Fruit fly (Drosophila melanogaster) whole organism, embryonic: ENCODE measurements around the gene CG4374.

Experiments
- CG11247 ChIP-seq: fragments of 200-800 bp; sonication (Bioruptor generic); IDR thresholded peaks from 2 replicates; pipeline ENCODE4 v1.3.6; 2022; ENCODE audit warnings: missing biosample characterization, missing genetic modification characterization
- CG11695 ChIP-seq: fragments of 200-800 bp; sonication (Bioruptor generic); IDR thresholded peaks from 3 replicates; pipeline ENCODE4 v1.3.6; 2022; ENCODE audit warnings: missing biosample characterization, missing genetic modification characterization
- CG12071 ChIP-seq: fragments of 200-800 bp; sonication (Bioruptor generic); optimal IDR thresholded peaks from 3 replicates; lab custom pipeline; 2018; ENCODE audit warnings: missing biosample characterization, mild to moderate bottlenecking, missing genetic modification characterization
- CG12219 ChIP-seq: fragments of 200-800 bp; sonication (Bioruptor generic); optimal IDR thresholded peaks from 3 replicates; lab custom pipeline; 2018; ENCODE audit warnings: missing biosample characterization, mild to moderate bottlenecking, missing genetic modification characterization
- CG12391 ChIP-seq: fragments of 200-800 bp; sonication (Bioruptor generic); optimal IDR thresholded peaks from 3 replicates; lab custom pipeline; 2018; ENCODE audit warnings: missing biosample characterization, mild to moderate bottlenecking, missing genetic modification characterization, moderate library complexity
- CG12659 ChIP-seq: fragments of 200-800 bp; sonication (Bioruptor generic); optimal IDR thresholded peaks from 3 replicates; lab custom pipeline; 2017; ENCODE audit warnings: mild to moderate bottlenecking, missing biosample characterization, missing genetic modification reagents, missing genetic modification characterization
- CG14050 ChIP-seq: fragments of 200-800 bp; sonication (Bioruptor generic); IDR thresholded peaks from 3 replicates; pipeline ENCODE4 v1.3.6; 2022; ENCODE audit warnings: missing biosample characterization, missing genetic modification characterization
- CG14710 ChIP-seq: fragments of 200-800 bp; sonication (Bioruptor generic); optimal IDR thresholded peaks from 3 replicates; lab custom pipeline; 2019; ENCODE audit warnings: missing biosample characterization, mild to moderate bottlenecking, missing genetic modification characterization, moderate library complexity
- CG18011 ChIP-seq: fragments of 200-800 bp; sonication (Bioruptor generic); optimal IDR thresholded peaks from 2 replicates; lab custom pipeline; 2017; ENCODE audit warnings: missing biosample characterization, missing genetic modification characterization, mild to moderate bottlenecking, moderate library complexity, missing genotype
- CG4282 ChIP-seq: fragments of 200-800 bp; sonication (Bioruptor generic); optimal IDR thresholded peaks from 2 replicates; lab custom pipeline; 2016; ENCODE audit warnings: missing biosample characterization, missing genetic modification characterization
- CG5180 ChIP-seq: fragments of 200-800 bp; sonication (Bioruptor generic); optimal IDR thresholded peaks from 3 replicates; lab custom pipeline; 2017; ENCODE audit warnings: missing biosample characterization, missing genetic modification characterization, mild to moderate bottlenecking, moderate library complexity, missing genetic modification reagents
- CG5953 ChIP-seq: fragments of 200-800 bp; sonication (Bioruptor generic); IDR thresholded peaks from 2 replicates; pipeline ENCODE4 v1.3.6; 2022; ENCODE audit warnings: missing biosample characterization, missing genetic modification characterization
- CG7987 ChIP-seq: fragments of 200-800 bp; sonication (Bioruptor generic); optimal IDR thresholded peaks from 2 replicates; lab custom pipeline; 2018; ENCODE audit warnings: missing biosample characterization, mild to moderate bottlenecking, missing genetic modification characterization, moderate library complexity
- CG9727 ChIP-seq: fragments of 200-800 bp; sonication (Bioruptor generic); optimal IDR thresholded peaks from 3 replicates; lab custom pipeline; 2017; ENCODE audit warnings: missing biosample characterization, mild to moderate bottlenecking, missing genetic modification characterization
- CG9817 ChIP-seq: fragments of 200-800 bp; sonication (Bioruptor generic); optimal IDR thresholded peaks from 2 replicates; lab custom pipeline; 2018; ENCODE audit warnings: missing biosample characterization, mild to moderate bottlenecking, missing genetic modification characterization, moderate library complexity
- CHES-1-like ChIP-seq: fragments of 200-800 bp; sonication (Bioruptor generic); optimal IDR thresholded peaks from 2 replicates; lab custom pipeline; 2016; ENCODE audit warnings: missing biosample characterization, missing genetic modification characterization
- Chrac-16 ChIP-seq: fragments of 200-800 bp; sonication (Bioruptor generic); optimal IDR thresholded peaks from 3 replicates; lab custom pipeline; 2016; ENCODE audit warnings: missing biosample characterization, missing genetic modification characterization
- Dip2 ChIP-seq: fragments of 200-800 bp; sonication (Bioruptor generic); IDR thresholded peaks from 2 replicates; pipeline ENCODE4 v1.3.6; 2022; ENCODE audit warnings: missing biosample characterization, missing genetic modification characterization
- Drgx ChIP-seq: fragments of 200-800 bp; sonication (Bioruptor generic); IDR thresholded peaks from 2 replicates; pipeline ENCODE4 v1.3.6; 2022; ENCODE audit warnings: missing biosample characterization, missing genetic modification characterization
- E2f2 ChIP-seq: fragments of 200-800 bp; sonication (Bioruptor generic); IDR thresholded peaks from 2 replicates; pipeline ENCODE4 v1.3.6; 2022; ENCODE audit warnings: missing biosample characterization, missing genetic modification characterization
- Eip74EF ChIP-seq, 2 experiments: fragments of 200-800 bp in 1 of 2; fragments of >200 bp in 1 of 2; sonication (Bioruptor generic) in 1 of 2; optimal IDR thresholded peaks; 2 replicates each; lab custom pipeline; 2017 to 2019; ENCODE audit warnings: missing biosample characterization in 2 of 2, missing genetic modification characterization in 2 of 2, mild to moderate bottlenecking in 1 of 2, moderate library complexity in 1 of 2
- Fer2 ChIP-seq: fragments of 200-800 bp; sonication (Bioruptor generic); optimal IDR thresholded peaks from 2 replicates; lab custom pipeline; 2018; ENCODE audit warnings: missing biosample characterization, mild to moderate bottlenecking, missing genetic modification characterization, moderate library complexity
- HLHmδ ChIP-seq: fragments of 200-800 bp; sonication (Bioruptor generic); optimal IDR thresholded peaks from 2 replicates; lab custom pipeline; 2018; ENCODE audit warnings: missing biosample characterization, mild to moderate bottlenecking, missing genetic modification characterization, moderate library complexity
- Mad ChIP-seq: fragments of 200-800 bp; sonication (Bioruptor generic); optimal IDR thresholded peaks from 2 replicates; lab custom pipeline; 2016; ENCODE audit warnings: missing biosample characterization, missing genetic modification characterization
- Med ChIP-seq: fragments of 200-800 bp; sonication (Bioruptor generic); peaks from one replicate; lab custom pipeline; 2016; ENCODE audit warnings: missing biosample characterization, missing genetic modification characterization, mild to moderate bottlenecking, inconsistent platforms, moderate library complexity
- Mrtf ChIP-seq: fragments of 200-800 bp; sonication (Bioruptor generic); IDR thresholded peaks from 3 replicates; pipeline ENCODE4 v1.3.6; 2022; ENCODE audit warnings: missing biosample characterization, missing genetic modification characterization
- Sox100B ChIP-seq: fragments of 200-800 bp; sonication (Bioruptor generic); optimal IDR thresholded peaks from 3 replicates; lab custom pipeline; 2018; ENCODE audit warnings: missing biosample characterization, mild to moderate bottlenecking, missing genetic modification characterization
- Sox102F ChIP-seq: fragments of 200-800 bp; sonication (Bioruptor generic); optimal IDR thresholded peaks from 2 replicates; lab custom pipeline; 2018; ENCODE audit warnings: missing biosample characterization, mild to moderate bottlenecking, missing genetic modification characterization, moderate library complexity
- Sry-β ChIP-seq: fragments of 200-800 bp; sonication (Bioruptor generic); optimal IDR thresholded peaks from 2 replicates; lab custom pipeline; 2018; ENCODE audit warnings: missing biosample characterization, mild to moderate bottlenecking, missing genetic modification characterization, moderate library complexity
- Xbp1 ChIP-seq: fragments of 200-800 bp; sonication (Bioruptor generic); optimal IDR thresholded peaks from 3 replicates; lab custom pipeline; 2016; ENCODE audit warnings: missing biosample characterization, mild to moderate bottlenecking, missing genetic modification characterization
- ac ChIP-seq: fragments of 200-800 bp; sonication (Bioruptor generic); optimal IDR thresholded peaks from 3 replicates; lab custom pipeline; 2017; ENCODE audit warnings: missing biosample characterization, mild to moderate bottlenecking, missing genetic modification characterization
- ara ChIP-seq: fragments of 200-800 bp; sonication (Bioruptor generic); IDR thresholded peaks from 2 replicates; pipeline ENCODE4 v1.3.6; 2022; ENCODE audit warnings: missing biosample characterization, missing genetic modification characterization
- ase ChIP-seq: fragments of 200-800 bp; sonication (Bioruptor generic); IDR thresholded peaks from 3 replicates; pipeline ENCODE4 v1.3.6; 2022; ENCODE audit warnings: missing biosample characterization, missing genetic modification characterization
- bsh ChIP-seq, 2 experiments: fragments of 200-800 bp; sonication (Bioruptor generic); optimal IDR thresholded peaks; 2 replicates each; lab custom pipeline; 2017 to 2018; ENCODE audit warnings: mild to moderate bottlenecking in 2 of 2, missing biosample characterization in 2 of 2, missing genetic modification characterization in 2 of 2, moderate library complexity in 1 of 2
- croc ChIP-seq: fragments of 200-800 bp; sonication (Bioruptor generic); conservative IDR thresholded peaks from 3 replicates; pipeline ENCODE4 v1.3.6; 2022; ENCODE audit warnings: missing biosample characterization, missing genetic modification characterization
- esg ChIP-seq: fragments of 200-800 bp; sonication (Bioruptor generic); conservative IDR thresholded peaks from 2 replicates; pipeline ENCODE4 v1.3.6; 2022; ENCODE audit warnings: missing biosample characterization, missing genetic modification characterization
- gem ChIP-seq: fragments of 200-800 bp; sonication (Bioruptor generic); optimal IDR thresholded peaks from 2 replicates; lab custom pipeline; 2019; ENCODE audit warnings: missing biosample characterization, mild to moderate bottlenecking, missing genetic modification characterization, moderate library complexity
- grn ChIP-seq: fragments of 200-800 bp; sonication (Bioruptor generic); optimal IDR thresholded peaks from 3 replicates; lab custom pipeline; 2017; ENCODE audit warnings: missing biosample characterization, missing genetic modification characterization
- jigr1 ChIP-seq: fragments of 200-800 bp; sonication (Bioruptor generic); IDR thresholded peaks from 3 replicates; pipeline ENCODE4 v1.3.6; 2022; ENCODE audit warnings: missing biosample characterization, missing genetic modification characterization
- jing ChIP-seq: fragments of 200-800 bp; sonication (Bioruptor generic); optimal IDR thresholded peaks from 2 replicates; lab custom pipeline; 2018; ENCODE audit warnings: missing biosample characterization, mild to moderate bottlenecking, missing genetic modification characterization
- lab ChIP-seq: fragments of 200-800 bp; sonication (Bioruptor generic); optimal IDR thresholded peaks from 3 replicates; lab custom pipeline; 2017; ENCODE audit warnings: missing biosample characterization, missing genetic modification characterization, mild to moderate bottlenecking, moderate library complexity, missing genetic modification reagents
- lola ChIP-seq, 3 experiments: fragments of >200 bp in 2 of 3; fragments of 200-800 bp in 1 of 3; sonication (Bioruptor generic) in 1 of 3; optimal IDR thresholded peaks; 2 replicates each; lab custom pipeline; 2017 to 2019; ENCODE audit warnings: missing biosample characterization in 3 of 3, missing genetic modification characterization in 3 of 3, mild to moderate bottlenecking in 1 of 3, moderate library complexity in 1 of 3
- otp ChIP-seq: fragments of 200-800 bp; sonication (Bioruptor generic); IDR thresholded peaks from 3 replicates; pipeline ENCODE4, ENCODE4 v1.3.6; 2022; ENCODE audit warnings: missing biosample characterization, missing genetic modification characterization
- slou ChIP-seq: fragments of 200-800 bp; sonication (Bioruptor generic); optimal IDR thresholded peaks from 3 replicates; lab custom pipeline; 2016; ENCODE audit warnings: missing biosample characterization, missing genetic modification characterization
- slp2 ChIP-seq: fragments of 200-800 bp; sonication (Bioruptor generic); optimal IDR thresholded peaks from 2 replicates; lab custom pipeline; 2016; ENCODE audit warnings: missing biosample characterization, missing genetic modification characterization
- sr ChIP-seq: fragments of 200-800 bp; sonication (Bioruptor generic); IDR thresholded peaks from 3 replicates; pipeline ENCODE4 v1.3.6; 2022; ENCODE audit warnings: missing biosample characterization, missing genetic modification characterization
- trem ChIP-seq: fragments of 200-800 bp; optimal IDR thresholded peaks from 3 replicates; lab custom pipeline; 2019; ENCODE audit warnings: missing biosample characterization, mild to moderate bottlenecking, missing genetic modification characterization, moderate library complexity
- ttk ChIP-seq: fragments of 200-800 bp; sonication (Bioruptor generic); IDR thresholded peaks from 2 replicates; pipeline ENCODE4 v2.1.2; 2022; ENCODE audit warnings: missing biosample characterization, missing genetic modification characterization
- yki ChIP-seq: fragments of >200 bp; optimal IDR thresholded peaks from 3 replicates; lab custom pipeline; 2018
- zen ChIP-seq: fragments of 200-800 bp; sonication (Bioruptor generic); optimal IDR thresholded peaks from 3 replicates; lab custom pipeline; 2018; ENCODE audit warnings: missing biosample characterization, mild to moderate bottlenecking, missing genetic modification characterization, moderate library complexity

Gene CG4374

DNA sequence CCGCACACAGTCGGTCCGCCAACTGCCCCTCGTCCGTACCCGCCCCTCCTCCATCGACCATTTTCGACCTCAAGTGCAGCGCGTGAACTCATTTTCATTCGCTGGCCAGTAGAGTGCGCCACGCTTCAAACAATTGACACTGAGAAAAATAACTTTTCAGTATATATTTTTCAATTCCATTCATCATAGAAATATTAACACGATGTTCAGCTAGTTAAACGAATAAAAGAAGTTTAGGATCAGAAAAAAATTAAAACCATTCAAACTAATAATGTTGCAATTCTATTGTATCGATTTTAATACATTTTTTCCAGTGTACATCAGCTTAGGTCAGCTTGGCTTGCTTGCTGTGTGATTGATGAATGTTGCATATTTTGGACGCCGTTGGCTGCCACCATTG, 85.2 kb downstream of the CG4374 start (continued):
- TF ChIP-seq Drgx (GFP tag; lab: Robert Waterston, UW), result peak; percentile 70
- no peak for TF ChIP-seq CG18011 (GFP tag; lab: Kevin White, UChicago)
- peak; percentile 41 for TF ChIP-seq Chrac-16 (GFP tag; lab: Kevin White, UChicago)
- TF ChIP-seq Dip2 (GFP tag; lab: Robert Waterston, UW), result no peak
- peak; percentile 29 for TF ChIP-seq slp2 (GFP tag; lab: Kevin White, UChicago)
- TF ChIP-seq CG14050 (GFP tag; lab: Robert Waterston, UW), result no peak
- TF ChIP-seq ara (GFP tag; lab: Robert Waterston, UW), result peak; percentile 65
- TF ChIP-seq otp (GFP tag; lab: Robert Waterston, UW), result peak; percentile 35; the same call in 1 of the 3 replicates
- TF ChIP-seq Sry-β (GFP tag; lab: Kevin White, UChicago), result no peak
- TF ChIP-seq E2f2, result peak; percentile 29; the same call in 1 of the 2 replicates
- TF ChIP-seq sr (GFP tag; lab: Robert Waterston, UW), result no peak
- peak in 1 of 2 experiments; percentile 39 for TF ChIP-seq Eip74EF (GFP tag; optimal IDR thresholded peaks at IDR 0.05; lab: Kevin White, UChicago)
- TF ChIP-seq lola (GFP tag; optimal IDR thresholded peaks at IDR 0.05; lab: Kevin White, UChicago), result peak in 1 of 3 experiments; percentile 23
- TF ChIP-seq CG12071 (GFP tag; lab: Kevin White, UChicago), result no peak
- TF ChIP-seq slou (GFP tag; lab: Kevin White, UChicago), result no peak
- TF ChIP-seq ttk (GFP tag; lab: Robert Waterston, UW), result peak; percentile 34; the same call in 1 of the 2 replicates
- TF ChIP-seq ase (GFP tag; lab: Robert Waterston, UW), result peak; percentile 43; the same call in 1 of the 3 replicates
- no peak for TF ChIP-seq CHES-1-like (GFP tag; lab: Kevin White, UChicago)
- no peak for TF ChIP-seq grn (GFP tag; lab: Kevin White, UChicago)
- no peak for TF ChIP-seq Fer2 (tag; lab: Kevin White, UChicago)
- TF ChIP-seq gem (tag; lab: Kevin White, UChicago), result peak; percentile 79
- no peak for TF ChIP-seq croc
- TF ChIP-seq CG12219 (GFP tag; lab: Kevin White, UChicago), result peak; percentile 42
- TF ChIP-seq CG11247 (GFP tag; lab: Robert Waterston, UW), result no peak
- TF ChIP-seq Mad (GFP tag; lab: Kevin White, UChicago), result no peak
- peak; percentile 38 for TF ChIP-seq CG9727 (GFP tag; lab: Kevin White, UChicago)
- TF ChIP-seq jing, result peak; percentile 25
- no peak for TF ChIP-seq HLHmδ
- no peak for TF ChIP-seq jigr1 (GFP tag; lab: Robert Waterston, UW)
- peak; percentile 48; the same call in 1 of the 2 replicates for TF ChIP-seq esg (GFP tag; lab: Robert Waterston, UW)
- no peak for TF ChIP-seq CG7987
- no peak for TF ChIP-seq CG12659
- no peak for TF ChIP-seq Med
- peak; percentile 7 for TF ChIP-seq CG5180 (GFP tag; lab: Kevin White, UChicago)
- no peak for TF ChIP-seq ac (GFP tag; lab: Kevin White, UChicago)
- TF ChIP-seq lab (GFP tag; lab: Kevin White, UChicago), result peak; percentile 23
- TF ChIP-seq Sox102F (GFP tag; lab: Kevin White, UChicago), result peak; percentile 80
- peak; percentile 42 for TF ChIP-seq Sox100B (GFP tag; lab: Kevin White, UChicago)
- peak; percentile 4 for TF ChIP-seq CG9817
- TF ChIP-seq Mrtf (GFP tag; lab: Robert Waterston, UW), result no peak
- TF ChIP-seq CG5953 (GFP tag; lab: Robert Waterston, UW), result peak; percentile 39; the same call in 1 of the 2 replicates
- TF ChIP-seq CG11695 (GFP tag; lab: Robert Waterston, UW), result no peak
- TF ChIP-seq yki (lab: Kevin White, UChicago), result no peak
- TF ChIP-seq bsh (GFP tag; optimal IDR thresholded peaks at IDR 0.05; lab: Kevin White, UChicago), result peak in 1 of 2 experiments; percentile 73
- TF ChIP-seq CG12391 (tag; lab: Kevin White, UChicago), result peak; percentile 54
- TF ChIP-seq zen, result peak; percentile 57
- TF ChIP-seq Xbp1 (GFP tag; lab: Kevin White, UChicago), result peak; percentile 66
- TF ChIP-seq CG4282 (GFP tag; lab: Kevin White, UChicago), result no peak
- peak; percentile 41 for TF ChIP-seq trem (tag; lab: Kevin White, UChicago)
- peak; percentile 45 for TF ChIP-seq CG14710 (tag; lab: Kevin White, UChicago)
